Fruit fly (Drosophila melanogaster) whole organism, embryonic: Measurements from ENCODE around the gene CG8460.

Experiments
- CG12155 ChIP-seq: fragments of 200-800 bp; sonication (Bioruptor generic); optimal IDR thresholded peaks from 3 replicates; lab custom pipeline; 2016; ENCODE audit warnings: missing biosample characterization, missing genetic modification characterization
- CG12219 ChIP-seq: fragments of 200-800 bp; sonication (Bioruptor generic); optimal IDR thresholded peaks from 3 replicates; lab custom pipeline; 2018; ENCODE audit warnings: missing biosample characterization, mild to moderate bottlenecking, missing genetic modification characterization
- CG13894 ChIP-seq: fragments of 200-800 bp; sonication (Bioruptor generic); optimal IDR thresholded peaks from 3 replicates; lab custom pipeline; 2018; ENCODE audit warnings: missing biosample characterization, mild to moderate bottlenecking, missing genetic modification characterization, moderate library complexity
- CG2129 ChIP-seq: fragments of 200-800 bp; sonication (Bioruptor generic); IDR thresholded peaks from 2 replicates; pipeline ENCODE4 v1.3.6; 2022; ENCODE audit warnings: missing biosample characterization, missing genetic modification characterization; ENCODE audit not compliant: partially characterized antibody
- CG3163 ChIP-seq: fragments of 200-800 bp; sonication (Bioruptor generic); optimal IDR thresholded peaks from 3 replicates; lab custom pipeline; 2016; ENCODE audit warnings: missing biosample characterization, missing genetic modification characterization
- CG33213 ChIP-seq: fragments of 200-800 bp; sonication (Bioruptor generic); optimal IDR thresholded peaks from 3 replicates; lab custom pipeline; 2016; ENCODE audit warnings: missing biosample characterization, missing genetic modification characterization
- CG4282 ChIP-seq: fragments of 200-800 bp; sonication (Bioruptor generic); optimal IDR thresholded peaks from 2 replicates; lab custom pipeline; 2016; ENCODE audit warnings: missing biosample characterization, missing genetic modification characterization
- CG4424 ChIP-seq: fragments of 200-800 bp; sonication (Bioruptor generic); optimal IDR thresholded peaks from 3 replicates; lab custom pipeline; 2016; ENCODE audit warnings: missing biosample characterization, missing genetic modification characterization
- CG4730 ChIP-seq: fragments of 200-800 bp; sonication (Bioruptor generic); IDR thresholded peaks from 2 replicates; pipeline ENCODE4 v1.3.6; 2022; ENCODE audit warnings: missing biosample characterization, missing genetic modification characterization
- CG6689 ChIP-seq: fragments of 200-800 bp; sonication (Bioruptor generic); IDR thresholded peaks from 2 replicates; pipeline ENCODE4 v1.3.6; 2022; ENCODE audit warnings: missing biosample characterization, missing genetic modification characterization
- CG6791 ChIP-seq: fragments of 200-800 bp; sonication (Bioruptor generic); IDR thresholded peaks from 3 replicates; pipeline ENCODE4 v1.3.6; 2022; ENCODE audit warnings: missing biosample characterization, missing genetic modification characterization; ENCODE audit not compliant: partially characterized antibody
- CG8359 ChIP-seq: fragments of 200-800 bp; sonication (Bioruptor generic); optimal IDR thresholded peaks from 2 replicates; lab custom pipeline; 2017; ENCODE audit warnings: missing biosample characterization, mild to moderate bottlenecking, missing genetic modification characterization, borderline replicate concordance
- CG8765 ChIP-seq: fragments of 200-800 bp; sonication (Bioruptor generic); IDR thresholded peaks from 2 replicates; pipeline ENCODE4 v1.3.6; 2022; ENCODE audit warnings: missing biosample characterization, missing genetic modification characterization
- CG9215 ChIP-seq: fragments of 200-800 bp; sonication (Bioruptor generic); IDR thresholded peaks from 2 replicates; pipeline ENCODE4 v1.3.6; 2022; ENCODE audit warnings: missing biosample characterization, missing genetic modification characterization
- CG9727 ChIP-seq: fragments of 200-800 bp; sonication (Bioruptor generic); optimal IDR thresholded peaks from 3 replicates; lab custom pipeline; 2017; ENCODE audit warnings: missing biosample characterization, mild to moderate bottlenecking, missing genetic modification characterization
- CG9932 ChIP-seq: fragments of 200-800 bp; sonication (Bioruptor generic); IDR thresholded peaks from 2 replicates; pipeline ENCODE4 v1.3.6; 2022; ENCODE audit warnings: missing biosample characterization, missing genetic modification characterization
- CrebB ChIP-seq: fragments of 200-800 bp; sonication (Bioruptor generic); optimal IDR thresholded peaks from 3 replicates; lab custom pipeline; 2018; ENCODE audit warnings: missing biosample characterization, mild to moderate bottlenecking, missing genetic modification characterization
- HLH4C ChIP-seq: fragments of 200-800 bp; sonication (Bioruptor generic); IDR thresholded peaks from 3 replicates; pipeline ENCODE4 v1.3.6; 2022; ENCODE audit warnings: missing biosample characterization, missing genetic modification characterization; ENCODE audit not compliant: partially characterized antibody
- Hand ChIP-seq: fragments of 200-800 bp; sonication (Bioruptor generic); optimal IDR thresholded peaks from 2 replicates; lab custom pipeline; 2017; ENCODE audit warnings: mild to moderate bottlenecking, missing biosample characterization, missing genetic modification reagents, missing genetic modification characterization
- Hr39 ChIP-seq: fragments of >200 bp; optimal IDR thresholded peaks from 2 replicates; lab custom pipeline; 2017
- Hsf ChIP-seq: fragments of 200-800 bp; sonication (Bioruptor generic); optimal IDR thresholded peaks from 3 replicates; lab custom pipeline; 2016; ENCODE audit warnings: missing biosample characterization, missing genetic modification characterization
- Jarid2 ChIP-seq: fragments of 200-800 bp; sonication (Bioruptor generic); optimal IDR thresholded peaks from 3 replicates; lab custom pipeline; 2017; ENCODE audit warnings: mild to moderate bottlenecking, missing biosample characterization, missing genetic modification reagents, missing genetic modification characterization
- MTF-1 ChIP-seq: fragments of 200-800 bp; sonication (Bioruptor generic); optimal IDR thresholded peaks from 2 replicates; lab custom pipeline; 2018; ENCODE audit warnings: missing biosample characterization, mild to moderate bottlenecking, missing genetic modification characterization, borderline replicate concordance
- NC2β ChIP-seq: fragments of 200-800 bp; sonication (Bioruptor generic); optimal IDR thresholded peaks from 2 replicates; lab custom pipeline; 2016; ENCODE audit warnings: missing biosample characterization, missing genetic modification characterization
- NK7.1 ChIP-seq: fragments of 200-800 bp; sonication (Bioruptor generic); optimal IDR thresholded peaks from 3 replicates; lab custom pipeline; 2016; ENCODE audit warnings: missing biosample characterization, missing genetic modification characterization
- Oli ChIP-seq: fragments of 200-800 bp; sonication (Bioruptor generic); optimal IDR thresholded peaks from 2 replicates; lab custom pipeline; 2018; ENCODE audit warnings: missing biosample characterization, mild to moderate bottlenecking, missing genetic modification characterization, moderate library complexity
- Opbp ChIP-seq: fragments of 200-800 bp; sonication (Bioruptor generic); IDR thresholded peaks from 3 replicates; pipeline ENCODE4 v1.3.6; 2022; ENCODE audit warnings: missing biosample characterization, missing genetic modification characterization; ENCODE audit not compliant: partially characterized antibody
- Scr ChIP-seq: fragments of 200-800 bp; sonication (Bioruptor generic); IDR thresholded peaks from 2 replicates; pipeline ENCODE4 v1.3.6; 2022; ENCODE audit warnings: missing biosample characterization, missing genetic modification characterization; ENCODE audit not compliant: partially characterized antibody
- Vsx1 ChIP-seq: fragments of 200-800 bp; sonication (Bioruptor generic); optimal IDR thresholded peaks from 2 replicates; lab custom pipeline; 2017; ENCODE audit warnings: missing biosample characterization, mild to moderate bottlenecking, missing genetic modification characterization, missing genetic modification reagents
- aop ChIP-seq: fragments of 200-800 bp; sonication (Bioruptor generic); IDR thresholded peaks from 2 replicates; pipeline ENCODE4 v1.3.6; 2022; ENCODE audit warnings: missing biosample characterization, missing genetic modification characterization
- bbx ChIP-seq: fragments of 200-800 bp; sonication (Bioruptor generic); IDR thresholded peaks from 2 replicates; pipeline ENCODE4 v1.3.6; 2022; ENCODE audit warnings: missing biosample characterization, missing genetic modification characterization; ENCODE audit not compliant: partially characterized antibody
- cas ChIP-seq: fragments of 200-800 bp; sonication (Bioruptor generic); IDR thresholded peaks from 2 replicates; pipeline ENCODE4 v1.3.6; 2022; ENCODE audit warnings: missing biosample characterization, missing genetic modification characterization
- ewg ChIP-seq: fragments of 200-800 bp; sonication (Bioruptor generic); optimal IDR thresholded peaks from 3 replicates; lab custom pipeline; 2017; ENCODE audit warnings: mild to moderate bottlenecking, missing biosample characterization, missing genetic modification reagents, missing genetic modification characterization
- kni ChIP-seq: fragments of 200-800 bp; sonication (Bioruptor generic); optimal IDR thresholded peaks from 3 replicates; lab custom pipeline; 2017; ENCODE audit warnings: mild to moderate bottlenecking, missing biosample characterization, missing genetic modification reagents, missing genetic modification characterization
- lov ChIP-seq, 2 experiments: fragments of 200-800 bp in 1 of 2; fragments of >200 bp in 1 of 2; sonication (Bioruptor generic) in 1 of 2; IDR thresholded peaks in 1 of 2; optimal IDR thresholded peaks in 1 of 2; 2 replicates in 1 of 2; 3 replicates in 1 of 2; pipeline versions ENCODE4 v1.3.6 to Lab custom; 2017 to 2022; ENCODE audit warnings: missing biosample characterization in 1 of 2, missing genetic modification characterization in 1 of 2
- nerfin-2 ChIP-seq: fragments of 200-800 bp; sonication (Bioruptor generic); IDR thresholded peaks from 2 replicates; pipeline ENCODE4 v1.3.6; 2022; ENCODE audit warnings: missing biosample characterization, missing genetic modification characterization; ENCODE audit not compliant: partially characterized antibody
- org-1 ChIP-seq: fragments of 200-800 bp; sonication (Bioruptor generic); optimal IDR thresholded peaks from 2 replicates; lab custom pipeline; 2017; ENCODE audit warnings: missing biosample characterization, missing genetic modification characterization
- prd ChIP-seq, 3 experiments: fragments of >200 bp in 2 of 3; fragments of 200-800 bp in 1 of 3; sonication (Bioruptor generic) in 1 of 3; optimal IDR thresholded peaks in 2 of 3; IDR thresholded peaks in 1 of 3; 2 replicates in 2 of 3; 3 replicates in 1 of 3; pipeline versions ENCODE4 v1.3.6 to Lab custom; 2017 to 2022; ENCODE audit warnings: missing biosample characterization in 1 of 3, missing genetic modification characterization in 1 of 3
- scrt ChIP-seq: fragments of 200-800 bp; sonication (Bioruptor generic); optimal IDR thresholded peaks from 2 replicates; lab custom pipeline; 2018; ENCODE audit warnings: missing biosample characterization, mild to moderate bottlenecking, missing genetic modification characterization, moderate library complexity
- seq ChIP-seq: fragments of 200-800 bp; sonication (Bioruptor generic); IDR thresholded peaks from 2 replicates; pipeline ENCODE4 v1.3.6; 2022; ENCODE audit warnings: missing biosample characterization, missing genetic modification characterization
- slp2 ChIP-seq: fragments of 200-800 bp; sonication (Bioruptor generic); optimal IDR thresholded peaks from 2 replicates; lab custom pipeline; 2016; ENCODE audit warnings: missing biosample characterization, missing genetic modification characterization
- stwl ChIP-seq: fragments of 200-800 bp; sonication (Bioruptor generic); optimal IDR thresholded peaks from 3 replicates; lab custom pipeline; 2018; ENCODE audit warnings: missing biosample characterization, mild to moderate bottlenecking, missing genetic modification characterization, moderate library complexity
- tx ChIP-seq: fragments of 200-800 bp; sonication (Bioruptor generic); optimal IDR thresholded peaks from 2 replicates; lab custom pipeline; 2016; ENCODE audit warnings: missing biosample characterization, missing genetic modification characterization
- unc-4 ChIP-seq: fragments of 200-800 bp; sonication (Bioruptor generic); IDR thresholded peaks from 2 replicates; pipeline ENCODE4 v1.3.6; 2022; ENCODE audit warnings: missing biosample characterization, missing genetic modification characterization; ENCODE audit not compliant: partially characterized antibody
- vnd ChIP-seq: fragments of 200-800 bp; sonication (Bioruptor generic); IDR thresholded peaks from 3 replicates; pipeline ENCODE4 v1.3.6; 2022; ENCODE audit warnings: missing biosample characterization, missing genetic modification characterization; ENCODE audit not compliant: partially characterized antibody
- vvl ChIP-seq: fragments of 200-800 bp; sonication (Bioruptor generic); IDR thresholded peaks from 2 replicates; pipeline ENCODE4 v1.3.6; 2022; ENCODE audit warnings: missing biosample characterization, missing genetic modification characterization
- zen2 ChIP-seq: fragments of 200-800 bp; sonication (Bioruptor generic); IDR thresholded peaks from 3 replicates; pipeline ENCODE4 v1.3.6; 2022; ENCODE audit warnings: missing biosample characterization, missing genetic modification characterization; ENCODE audit not compliant: partially characterized antibody

CG8460 gene

dm6 chr2L:8162307-8163024, 34.5 kb upstream of the CG8460 start, which contains the start of gene Acbp1 (continued):
- TF ChIP-seq ewg (peak; percentile 88), seq (GFP tag; lab: Robert Waterston, UW) (peak; percentile 93), CG4730 (GFP tag; lab: Robert Waterston, UW) (peak; percentile 88), CG6689 (GFP tag; lab: Robert Waterston, UW) (peak; percentile 88), CG9932 (GFP tag; lab: Robert Waterston, UW) (peak; percentile 96), CG4282 (GFP tag; lab: Kevin White, UChicago) (peak; percentile 98), HLH4C (GFP tag; lab: Robert Waterston, UW) (peak; percentile 68; the same call in 1 of the 3 replicates), zen2 (GFP tag; lab: Robert Waterston, UW) (peak; percentile 74; the same call in 2 of the 3 replicates), CG8359 (peak; percentile 89), Scr (GFP tag; lab: Robert Waterston, UW) (peak; percentile 78), unc-4 (GFP tag; lab: Robert Waterston, UW) (peak; percentile 89), bbx (GFP tag; lab: Robert Waterston, UW) (peak; percentile 79), CG12219 (GFP tag; lab: Kevin White, UChicago) (peak; percentile 99), kni (GFP tag; lab: Kevin White, UChicago) (peak; percentile 96), scrt (GFP tag; lab: Kevin White, UChicago) (peak; percentile 98), NC2β (peak; percentile 93), CG2129 (GFP tag; lab: Robert Waterston, UW) (peak; percentile 25), stwl (tag; lab: Kevin White, UChicago) (peak; percentile 96), NK7.1 (GFP tag; lab: Kevin White, UChicago) (peak; percentile 90), nerfin-2 (GFP tag; lab: Robert Waterston, UW) (peak; percentile 71), CrebB (peak; percentile 98), Hsf (peak; percentile 95), slp2 (peak; percentile 91), Oli (peak; percentile 96), CG13894 (tag; lab: Kevin White, UChicago) (peak; percentile 98), vnd (GFP tag; lab: Robert Waterston, UW) (peak; percentile 60), tx (GFP tag; lab: Kevin White, UChicago) (peak; percentile 97), CG9215 (GFP tag; lab: Robert Waterston, UW) (peak; percentile 89), CG6791 (GFP tag; lab: Robert Waterston, UW) (peak; percentile 75), CG12155 (peak; percentile 93), Hand (GFP tag; lab: Kevin White, UChicago) (peak; percentile 99), vvl (GFP tag; lab: Robert Waterston, UW) (peak; percentile 95), CG9727 (GFP tag; lab: Kevin White, UChicago) (peak; percentile 98), aop (peak; percentile 75), Hr39 (lab: Kevin White, UChicago) (no peak), MTF-1 (GFP tag; lab: Kevin White, UChicago) (peak; percentile 88), cas (GFP tag; lab: Robert Waterston, UW) (peak; percentile 83), Opbp (GFP tag; lab: Robert Waterston, UW) (peak; percentile 78), CG8765 (no peak; the same call in 1 of the 2 replicates), CG33213 (GFP tag; lab: Kevin White, UChicago) (peak; percentile 95), Jarid2 (no peak), lov (optimal IDR thresholded peaks at IDR 0.05; lab: Kevin White, UChicago) (no peak), lov (GFP tag; IDR thresholded peaks at IDR 0.05; lab: Robert Waterston, UW) (peak; percentile 76), prd (optimal IDR thresholded peaks at IDR 0.05; lab: Kevin White, UChicago) (no peak), prd (GFP tag; IDR thresholded peaks at IDR 0.05; lab: Robert Waterston, UW) (peak; percentile 92), CG3163 (GFP tag; lab: Kevin White, UChicago) (peak; percentile 86), org-1 (GFP tag; lab: Kevin White, UChicago) (peak; percentile 97), CG4424 (GFP tag; lab: Kevin White, UChicago) (peak; percentile 95), Vsx1 (GFP tag; lab: Kevin White, UChicago) (peak; percentile 96)
